Fruit fly (Drosophila melanogaster): ENCODE measurements around the gene mrt.

The mrt gene

dm6 chr3R:27292159-27292880 is 9.9 kb upstream of the mrt start, which contains the start of gene CG3348:
Gene CG3348, minus strand, starts transcription at chr3R:27292209.
- peak; percentile 39 for TF ChIP-seq topi (GFP tag; optimal IDR thresholded peaks at IDR 0.05)
- peak; percentile 48; the same call in 1 of the 3 replicates for TF ChIP-seq eg (GFP tag; IDR thresholded peaks at IDR 0.05)
- peak; percentile 6 for TF ChIP-seq Hr4 (GFP tag; optimal IDR thresholded peaks at IDR 0.05)
- TF ChIP-seq fkh (GFP tag; optimal IDR thresholded peaks at IDR 0.05) = peak; percentile 56
- TF ChIP-seq Hr39 (GFP tag; optimal IDR thresholded peaks at IDR 0.05) = peak; percentile 58
- no peak for TF ChIP-seq salr (GFP tag; optimal IDR thresholded peaks at IDR 0.05)
- peak; percentile 52 for TF ChIP-seq vri (GFP tag; optimal IDR thresholded peaks at IDR 0.05)
- peak; percentile 30 for TF ChIP-seq Smox (GFP tag; optimal IDR thresholded peaks at IDR 0.05)
- TF ChIP-seq lz (GFP tag; optimal IDR thresholded peaks at IDR 0.05) = peak; percentile 34
- peak; percentile 1 for TF ChIP-seq pdm3 (GFP tag; optimal IDR thresholded peaks at IDR 0.05)
- TF ChIP-seq svp (GFP tag) = peak; percentile 76
- TF ChIP-seq CG32006 (GFP tag; optimal IDR thresholded peaks at IDR 0.05) = peak; percentile 13
- peak; percentile 56 for TF ChIP-seq esn (GFP tag; optimal IDR thresholded peaks at IDR 0.05)
- no peak for TF ChIP-seq CG6276 (GFP tag; optimal IDR thresholded peaks at IDR 0.05)
- TF ChIP-seq OdsH (GFP tag; optimal IDR thresholded peaks at IDR 0.05) = peak; percentile 1
- no peak for TF ChIP-seq CG34406 (GFP tag; optimal IDR thresholded peaks at IDR 0.05)
- TF ChIP-seq CG6792 (GFP tag; optimal IDR thresholded peaks at IDR 0.05) = peak; percentile 11
- TF ChIP-seq Met (GFP tag; optimal IDR thresholded peaks at IDR 0.05) = peak; percentile 50
- peak; percentile 11 for TF ChIP-seq Sox14 (GFP tag; optimal IDR thresholded peaks at IDR 0.05)
- no peak for TF ChIP-seq CG6163 (GFP tag; IDR thresholded peaks at IDR 0.05)
- peak; percentile 2 for TF ChIP-seq CG10631 (GFP tag; optimal IDR thresholded peaks at IDR 0.05)
- TF ChIP-seq CG3919 (GFP tag; optimal IDR thresholded peaks at IDR 0.05) = peak; percentile 10
- no peak for TF ChIP-seq CG6808 (GFP tag; optimal IDR thresholded peaks at IDR 0.05)
- peak; percentile 10 for TF ChIP-seq CG10669 (GFP tag; optimal IDR thresholded peaks at IDR 0.05)
- TF ChIP-seq acj6 (GFP tag; optimal IDR thresholded peaks at IDR 0.05) = peak; percentile 29
- peak; percentile 48 for TF ChIP-seq CG31627 (GFP tag; optimal IDR thresholded peaks at IDR 0.05)
- TF ChIP-seq achi (GFP tag; optimal IDR thresholded peaks at IDR 0.05) = peak; percentile 9
- no peak for TF ChIP-seq spab (GFP tag; optimal IDR thresholded peaks at IDR 0.05)
- TF ChIP-seq Hr38 (GFP tag; optimal IDR thresholded peaks at IDR 0.05) = no peak
- TF ChIP-seq cyc (GFP tag; optimal IDR thresholded peaks at IDR 0.05) = peak; percentile 35

- TF ChIP-seq Lpt (GFP tag; optimal IDR thresholded peaks at IDR 0.05) = no peak
- TF ChIP-seq Eip78C (GFP tag) = peak; percentile 70
- no peak for TF ChIP-seq CG6854 (GFP tag; optimal IDR thresholded peaks at IDR 0.05)
- TF ChIP-seq CG32006 (GFP tag; optimal IDR thresholded peaks at IDR 0.05) = peak; percentile 71
- TF ChIP-seq CG11294 (GFP tag; IDR thresholded peaks at IDR 0.05) = no peak
- TF ChIP-seq CG4318 (GFP tag; optimal IDR thresholded peaks at IDR 0.05) = no peak
- TF ChIP-seq CG6276 (GFP tag; optimal IDR thresholded peaks at IDR 0.05) = peak; percentile 43
- TF ChIP-seq acj6 (GFP tag; optimal IDR thresholded peaks at IDR 0.05) = peak; percentile 4
- TF ChIP-seq lz (GFP tag; optimal IDR thresholded peaks at IDR 0.05) = no peak
- TF ChIP-seq Blimp-1 (GFP tag; optimal IDR thresholded peaks at IDR 0.05) = no peak
- TF ChIP-seq Hr4 (GFP tag; optimal IDR thresholded peaks at IDR 0.05) = peak; percentile 36
- no peak for TF ChIP-seq dac (GFP tag; optimal IDR thresholded peaks at IDR 0.05)
- peak; percentile 44 for TF ChIP-seq Sox14 (GFP tag; optimal IDR thresholded peaks at IDR 0.05)
- TF ChIP-seq CG6163 (GFP tag; IDR thresholded peaks at IDR 0.05) = peak; percentile 68; the same call in 2 of the 3 replicates
- TF ChIP-seq svp (GFP tag) = peak; percentile 31
- peak; percentile 41 for TF ChIP-seq Met (GFP tag; optimal IDR thresholded peaks at IDR 0.05)
- TF ChIP-seq Eip93F (GFP tag; optimal IDR thresholded peaks at IDR 0.05) = no peak
- no peak for TF ChIP-seq CG8319 (GFP tag; optimal IDR thresholded peaks at IDR 0.05)
- peak; percentile 12 for TF ChIP-seq CG16779 (tag; optimal IDR thresholded peaks at IDR 0.05)
- TF ChIP-seq Ets21C (GFP tag; optimal IDR thresholded peaks at IDR 0.05) = no peak
- TF ChIP-seq fd59A (GFP tag; optimal IDR thresholded peaks at IDR 0.05) = no peak
- 0 out of 2 replicates have a peak, but pooled peaks have one; percentile 17 for TF ChIP-seq Gug (GFP tag; IDR thresholded peaks at IDR 0.05)
- TF ChIP-seq eg (GFP tag; IDR thresholded peaks at IDR 0.05) = peak; percentile 74
- peak; percentile 29 for TF ChIP-seq OdsH (GFP tag; optimal IDR thresholded peaks at IDR 0.05)
- TF ChIP-seq spab (GFP tag; optimal IDR thresholded peaks at IDR 0.05) = no peak
- no peak for TF ChIP-seq CG8632 (GFP tag; optimal IDR thresholded peaks at IDR 0.05)
- peak; percentile 63; the same call in 1 of the 2 replicates for TF ChIP-seq CG15336 (GFP tag; IDR thresholded peaks at IDR 0.05)
- peak; percentile 31 for TF ChIP-seq esn (GFP tag; optimal IDR thresholded peaks at IDR 0.05)
- TF ChIP-seq net (GFP tag; optimal IDR thresholded peaks at IDR 0.05) = peak; percentile 1
- TF ChIP-seq Eip75B (GFP tag; optimal IDR thresholded peaks at IDR 0.05) = no peak
- TF ChIP-seq pdm3 (GFP tag; optimal IDR thresholded peaks at IDR 0.05) = peak; percentile 26
- TF ChIP-seq cyc (GFP tag; optimal IDR thresholded peaks at IDR 0.05) = peak; percentile 10
- TF ChIP-seq salr (GFP tag; optimal IDR thresholded peaks at IDR 0.05) = no peak
- no peak for TF ChIP-seq Sox15 (GFP tag; optimal IDR thresholded peaks at IDR 0.05)
Measured at dm6 chr3R:27289638-27290037, 7.2 kb upstream of the mrt start.
